Fruit fly (Drosophila melanogaster) whole organism, embryonic: ENCODE measurements around the gene CG14715.

Experiments
- Atf-2 ChIP-seq: fragments of 200-800 bp; sonication (Bioruptor generic); optimal IDR thresholded peaks from 2 replicates; lab custom pipeline; 2016; ENCODE audit warnings: missing biosample characterization, missing genetic modification characterization
- CG10543 ChIP-seq: fragments of 200-800 bp; sonication (Bioruptor generic); optimal IDR thresholded peaks from 3 replicates; lab custom pipeline; 2017; ENCODE audit warnings: missing biosample characterization, mild to moderate bottlenecking, missing genetic modification characterization, moderate library complexity
- CG11723 ChIP-seq: fragments of 200-800 bp; sonication (Bioruptor generic); optimal IDR thresholded peaks from 2 replicates; lab custom pipeline; 2017; ENCODE audit warnings: missing biosample characterization, mild to moderate bottlenecking, missing genetic modification characterization
- CG12071 ChIP-seq: fragments of 200-800 bp; sonication (Bioruptor generic); optimal IDR thresholded peaks from 3 replicates; lab custom pipeline; 2018; ENCODE audit warnings: missing biosample characterization, mild to moderate bottlenecking, missing genetic modification characterization
- CG12391 ChIP-seq: fragments of 200-800 bp; sonication (Bioruptor generic); optimal IDR thresholded peaks from 3 replicates; lab custom pipeline; 2018; ENCODE audit warnings: missing biosample characterization, mild to moderate bottlenecking, missing genetic modification characterization, moderate library complexity
- CG13296 ChIP-seq: fragments of 200-800 bp; sonication (Bioruptor generic); optimal IDR thresholded peaks from 3 replicates; lab custom pipeline; 2018; ENCODE audit warnings: missing biosample characterization, mild to moderate bottlenecking, missing genetic modification characterization
- CG13894 ChIP-seq: fragments of 200-800 bp; sonication (Bioruptor generic); optimal IDR thresholded peaks from 3 replicates; lab custom pipeline; 2018; ENCODE audit warnings: missing biosample characterization, mild to moderate bottlenecking, missing genetic modification characterization, moderate library complexity
- CG15073 ChIP-seq: fragments of 200-800 bp; sonication (Bioruptor generic); optimal IDR thresholded peaks from 2 replicates; lab custom pipeline; 2016; ENCODE audit warnings: missing biosample characterization, missing genetic modification characterization
- CG15269 ChIP-seq: fragments of 200-800 bp; sonication (Bioruptor generic); optimal IDR thresholded peaks from 2 replicates; lab custom pipeline; 2018; ENCODE audit warnings: missing biosample characterization, mild to moderate bottlenecking, missing genetic modification characterization, moderate library complexity
- CG15514 ChIP-seq: fragments of 200-800 bp; sonication (Bioruptor generic); optimal IDR thresholded peaks from 3 replicates; lab custom pipeline; 2017; ENCODE audit warnings: missing biosample characterization, missing genetic modification characterization, mild to moderate bottlenecking, moderate library complexity, missing genetic modification reagents
- CG15696 ChIP-seq: fragments of 200-800 bp; sonication (Bioruptor generic); optimal IDR thresholded peaks from 2 replicates; lab custom pipeline; 2019; ENCODE audit warnings: missing biosample characterization, mild to moderate bottlenecking, missing genetic modification characterization, moderate library complexity
- CG17186 ChIP-seq: fragments of 200-800 bp; sonication (Bioruptor generic); optimal IDR thresholded peaks from 3 replicates; lab custom pipeline; 2017; ENCODE audit warnings: missing biosample characterization, missing genetic modification reagents, missing genetic modification characterization
- CG17359 ChIP-seq: fragments of 200-800 bp; sonication (Bioruptor generic); optimal IDR thresholded peaks from 3 replicates; lab custom pipeline; 2018; ENCODE audit warnings: missing biosample characterization, mild to moderate bottlenecking, missing genetic modification characterization, moderate library complexity
- CG18011 ChIP-seq: fragments of 200-800 bp; sonication (Bioruptor generic); optimal IDR thresholded peaks from 2 replicates; lab custom pipeline; 2017; ENCODE audit warnings: missing biosample characterization, missing genetic modification characterization, mild to moderate bottlenecking, moderate library complexity, missing genotype
- CG2678 ChIP-seq: fragments of 200-800 bp; sonication (Bioruptor generic); optimal IDR thresholded peaks from 3 replicates; lab custom pipeline; 2019; ENCODE audit warnings: missing biosample characterization, mild to moderate bottlenecking, missing genetic modification characterization, moderate library complexity
- CG2889 ChIP-seq: fragments of 200-800 bp; sonication (Bioruptor generic); IDR thresholded peaks from 3 replicates; pipeline ENCODE4 v1.3.6; 2022; ENCODE audit warnings: missing biosample characterization, missing genetic modification characterization
- CG31388 ChIP-seq: fragments of 200-800 bp; sonication (Bioruptor generic); optimal IDR thresholded peaks from 2 replicates; lab custom pipeline; 2016; ENCODE audit warnings: missing biosample characterization, missing genetic modification characterization
- CG3281 ChIP-seq: fragments of 200-800 bp; sonication (Bioruptor generic); optimal IDR thresholded peaks from 3 replicates; lab custom pipeline; 2017; ENCODE audit warnings: missing biosample characterization, mild to moderate bottlenecking, missing genetic modification characterization
- CG34376 ChIP-seq: fragments of 200-800 bp; sonication (Bioruptor generic); optimal IDR thresholded peaks from 2 replicates; lab custom pipeline; 2018; ENCODE audit warnings: missing biosample characterization, mild to moderate bottlenecking, missing genetic modification characterization
- CG4404 ChIP-seq: fragments of 200-800 bp; sonication (Bioruptor generic); IDR thresholded peaks from 2 replicates; pipeline ENCODE4 v1.3.6; 2022; ENCODE audit warnings: missing biosample characterization, missing genetic modification characterization
- CG6175 ChIP-seq: fragments of 200-800 bp; sonication (Bioruptor generic); IDR thresholded peaks from 3 replicates; pipeline ENCODE4 v1.3.6; 2022; ENCODE audit warnings: missing biosample characterization, missing genetic modification characterization
- CG6689 ChIP-seq: fragments of 200-800 bp; sonication (Bioruptor generic); IDR thresholded peaks from 2 replicates; pipeline ENCODE4 v1.3.6; 2022; ENCODE audit warnings: missing biosample characterization, missing genetic modification characterization
- CG9932 ChIP-seq: fragments of 200-800 bp; sonication (Bioruptor generic); IDR thresholded peaks from 2 replicates; pipeline ENCODE4 v1.3.6; 2022; ENCODE audit warnings: missing biosample characterization, missing genetic modification characterization
- CHES-1-like ChIP-seq: fragments of 200-800 bp; sonication (Bioruptor generic); optimal IDR thresholded peaks from 2 replicates; lab custom pipeline; 2016; ENCODE audit warnings: missing biosample characterization, missing genetic modification characterization
- Dek ChIP-seq: fragments of 200-800 bp; sonication (Bioruptor generic); optimal IDR thresholded peaks from 3 replicates; lab custom pipeline; 2019; ENCODE audit warnings: missing biosample characterization, mild to moderate bottlenecking, missing genetic modification characterization, moderate library complexity
- Fer3 ChIP-seq: fragments of 200-800 bp; sonication (Bioruptor generic); optimal IDR thresholded peaks from 2 replicates; lab custom pipeline; 2018; ENCODE audit warnings: missing biosample characterization, mild to moderate bottlenecking, missing genetic modification characterization, moderate library complexity
- Gsc ChIP-seq: fragments of 200-800 bp; sonication (Bioruptor generic); IDR thresholded peaks from 2 replicates; pipeline ENCODE4 v1.3.6; 2022; ENCODE audit warnings: missing biosample characterization, missing genetic modification characterization
- Gug ChIP-seq: fragments of 200-800 bp; sonication (Bioruptor generic); IDR thresholded peaks from 4 replicates; pipeline ENCODE4 v1.3.6; 2022; ENCODE audit warnings: missing biosample characterization, missing genetic modification characterization
- HHEX ChIP-seq: fragments of 200-800 bp; sonication (Bioruptor generic); optimal IDR thresholded peaks from 3 replicates; lab custom pipeline; 2017; ENCODE audit warnings: missing biosample characterization, mild to moderate bottlenecking, missing genetic modification characterization, missing genetic modification reagents
- HLH54F ChIP-seq: fragments of 200-800 bp; sonication (Bioruptor generic); optimal IDR thresholded peaks from 3 replicates; lab custom pipeline; 2016; ENCODE audit warnings: missing biosample characterization, missing genetic modification characterization
- Hsf ChIP-seq: fragments of 200-800 bp; sonication (Bioruptor generic); optimal IDR thresholded peaks from 3 replicates; lab custom pipeline; 2016; ENCODE audit warnings: missing biosample characterization, missing genetic modification characterization
- Jarid2 ChIP-seq: fragments of 200-800 bp; sonication (Bioruptor generic); optimal IDR thresholded peaks from 3 replicates; lab custom pipeline; 2017; ENCODE audit warnings: mild to moderate bottlenecking, missing biosample characterization, missing genetic modification reagents, missing genetic modification characterization
- Med ChIP-seq: fragments of 200-800 bp; sonication (Bioruptor generic); peaks from one replicate; lab custom pipeline; 2016; ENCODE audit warnings: missing biosample characterization, missing genetic modification characterization, mild to moderate bottlenecking, inconsistent platforms, moderate library complexity
- Tbp ChIP-seq: fragments of >200 bp; optimal IDR thresholded peaks from 2 replicates; lab custom pipeline; 2018; ENCODE audit warnings: missing biosample characterization, missing genetic modification characterization
- ab ChIP-seq: fragments of 200-800 bp; sonication (Bioruptor generic); optimal IDR thresholded peaks from 2 replicates; lab custom pipeline; 2016; ENCODE audit warnings: missing biosample characterization, missing genetic modification characterization
- dpn ChIP-seq, 2 experiments: fragments of 200-800 bp; sonication (Bioruptor generic); optimal IDR thresholded peaks; 3 replicates each; lab custom pipeline; 2016; ENCODE audit warnings: missing biosample characterization in 2 of 2, missing genetic modification characterization in 2 of 2
- ftz-f1 ChIP-seq: fragments of 200-800 bp; sonication (Bioruptor generic); optimal IDR thresholded peaks from 2 replicates; lab custom pipeline; 2016; ENCODE audit warnings: missing biosample characterization, missing genetic modification characterization
- grn ChIP-seq: fragments of 200-800 bp; sonication (Bioruptor generic); optimal IDR thresholded peaks from 3 replicates; lab custom pipeline; 2017; ENCODE audit warnings: missing biosample characterization, missing genetic modification characterization
- gro ChIP-seq: fragments of 200-800 bp; sonication (Bioruptor generic); optimal IDR thresholded peaks from 2 replicates; lab custom pipeline; 2016; ENCODE audit warnings: missing biosample characterization, missing genetic modification characterization
- lab ChIP-seq: fragments of 200-800 bp; sonication (Bioruptor generic); optimal IDR thresholded peaks from 3 replicates; lab custom pipeline; 2017; ENCODE audit warnings: missing biosample characterization, missing genetic modification characterization, mild to moderate bottlenecking, moderate library complexity, missing genetic modification reagents
- odd ChIP-seq: fragments of 200-800 bp; sonication (Bioruptor generic); optimal IDR thresholded peaks from 2 replicates; lab custom pipeline; 2017; ENCODE audit warnings: missing biosample characterization, mild to moderate bottlenecking, missing genetic modification characterization
- ranshi ChIP-seq: fragments of 200-800 bp; sonication (Bioruptor generic); IDR thresholded peaks from 2 replicates; pipeline ENCODE4 v1.3.6; 2022; ENCODE audit warnings: missing biosample characterization, missing genetic modification characterization
- scrt ChIP-seq: fragments of 200-800 bp; sonication (Bioruptor generic); optimal IDR thresholded peaks from 2 replicates; lab custom pipeline; 2018; ENCODE audit warnings: missing biosample characterization, mild to moderate bottlenecking, missing genetic modification characterization, moderate library complexity
- sd ChIP-seq: fragments of 200-800 bp; sonication (Bioruptor generic); optimal IDR thresholded peaks from 3 replicates; lab custom pipeline; 2018; ENCODE audit warnings: missing biosample characterization, mild to moderate bottlenecking, missing genetic modification characterization, moderate library complexity
- sens ChIP-seq: fragments of 200-800 bp; sonication (Bioruptor generic); peaks from one replicate; lab custom pipeline; 2016; ENCODE audit warnings: missing biosample characterization, missing genetic modification characterization
- sqz ChIP-seq: fragments of 200-800 bp; sonication (Bioruptor generic); optimal IDR thresholded peaks from 3 replicates; lab custom pipeline; 2018; ENCODE audit warnings: missing biosample characterization, mild to moderate bottlenecking, missing genetic modification characterization
- sug ChIP-seq: fragments of 200-800 bp; optimal IDR thresholded peaks from 2 replicates; lab custom pipeline; 2019; ENCODE audit warnings: missing biosample characterization, mild to moderate bottlenecking, missing genetic modification characterization, moderate library complexity
- unpg ChIP-seq: fragments of 200-800 bp; sonication (Bioruptor generic); optimal IDR thresholded peaks from 3 replicates; lab custom pipeline; 2018; ENCODE audit warnings: missing biosample characterization, mild to moderate bottlenecking, missing genetic modification characterization, moderate library complexity

The CG14715 gene

DNA sequence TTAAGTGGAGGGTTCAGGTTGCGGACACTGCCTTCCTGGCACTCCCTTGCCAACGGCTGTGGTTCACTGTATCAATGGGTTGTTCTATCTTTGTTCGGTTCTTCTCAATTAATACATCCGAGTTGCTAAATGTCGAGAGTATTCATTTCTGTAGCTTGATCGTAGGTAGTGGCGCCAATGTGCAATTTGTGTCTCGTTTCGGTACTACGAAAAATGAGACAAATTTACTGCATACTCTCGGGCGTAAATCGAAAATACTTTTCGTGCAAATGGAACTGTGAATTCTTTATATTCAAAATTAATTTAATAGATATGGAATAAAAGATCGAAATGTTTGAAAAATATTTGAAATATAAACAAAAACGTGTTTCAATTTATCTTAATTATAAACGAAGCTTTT lies 8.5 kb upstream of the CG14715 start (continued):
- TF ChIP-seq CG15696 (tag; lab: Kevin White, UChicago) (no peak), Tbp (no peak), HHEX (GFP tag; lab: Kevin White, UChicago) (no peak), CHES-1-like (no peak), gro (GFP tag; lab: Kevin White, UChicago) (no peak), CG17186 (GFP tag; lab: Kevin White, UChicago) (no peak), Med (GFP tag; lab: Kevin White, UChicago) (peak; percentile 72), Gug (GFP tag; lab: Robert Waterston, UW) (no peak), Jarid2 (GFP tag; lab: Kevin White, UChicago) (no peak), CG6689 (GFP tag; lab: Robert Waterston, UW) (no peak), CG12071 (GFP tag; lab: Kevin White, UChicago) (no peak), dpn (GFP tag; optimal IDR thresholded peaks at IDR 0.05; lab: Kevin White, UChicago) (no peak), CG2889 (GFP tag; lab: Robert Waterston, UW) (no peak), CG15073 (no peak), CG9932 (GFP tag; lab: Robert Waterston, UW) (no peak)

- TF ChIP-seq CG2678 (tag; lab: Kevin White, UChicago) (peak; percentile 42), HLH54F (no peak), CG10543 (GFP tag; lab: Kevin White, UChicago) (peak; percentile 25), scrt (GFP tag; lab: Kevin White, UChicago) (peak; percentile 2), lab (GFP tag; lab: Kevin White, UChicago) (peak; percentile 42), CG12391 (tag; lab: Kevin White, UChicago) (peak; percentile 3), ab (GFP tag; lab: Kevin White, UChicago) (no peak), CG18011 (no peak), sug (tag; lab: Kevin White, UChicago) (peak; percentile 91), Fer3 (no peak), CG4404 (GFP tag; lab: Robert Waterston, UW) (no peak), unpg (GFP tag; lab: Kevin White, UChicago) (peak; percentile 4), CG15269 (tag; lab: Kevin White, UChicago) (peak; percentile 27), CG17359 (peak; percentile 34), CG3281 (GFP tag; lab: Kevin White, UChicago) (peak; percentile 18), ftz-f1 (GFP tag; lab: Kevin White, UChicago) (peak; percentile 40), Atf-2 (GFP tag; lab: Kevin White, UChicago) (no peak), CG34376 (GFP tag; lab: Kevin White, UChicago) (peak; percentile 91), CG31388 (GFP tag; lab: Kevin White, UChicago) (no peak), CG13894 (peak; percentile 11), CG11723 (no peak), gro (GFP tag; lab: Kevin White, UChicago) (no peak), CG6175 (GFP tag; lab: Robert Waterston, UW) (0 out of 3 replicates have a peak, but pooled peaks have one; percentile 10), sd (peak; percentile 85), grn (GFP tag; lab: Kevin White, UChicago) (peak; percentile 35), sqz (GFP tag; lab: Kevin White, UChicago) (peak; percentile 91), ranshi (GFP tag; lab: Robert Waterston, UW) (no peak), sens (GFP tag; lab: Kevin White, UChicago) (peak; percentile 65), CG13296 (GFP tag; lab: Kevin White, UChicago) (peak; percentile 75), CG15514 (GFP tag; lab: Kevin White, UChicago) (peak; percentile 38), Dek (tag; lab: Kevin White, UChicago) (peak; percentile 41), Gsc (GFP tag; lab: Robert Waterston, UW) (no peak), odd (GFP tag; lab: Kevin White, UChicago) (peak; percentile 43), Hsf (GFP tag; lab: Kevin White, UChicago) (no peak)
Observed at dm6 chr3R:11665925-11666687, 7.9 kb upstream of the CG14715 start.
